Worm (Caenorhabditis elegans) whole organism, L3 larva: Measurements from ENCODE around the gene F01F1.2.
A peak's percentile ranks its signal among the peaks of the same experiment; 100 is the strongest.

Experiments
- R02D3.7 ChIP-seq: fragments of 150-350 bp; optimal IDR thresholded peaks from 2 replicates; lab custom pipeline; 2014; ENCODE audit warnings: missing biosample characterization, missing genetic modification characterization
- ZK546.5 ChIP-seq: sonication (generic microtip); optimal IDR thresholded peaks from 2 replicates; lab custom pipeline; 2017; ENCODE audit warnings: missing biosample characterization, missing genetic modification characterization
- aly-2 ChIP-seq: fragments of 150-350 bp; optimal IDR thresholded peaks from 2 replicates; lab custom pipeline; 2014; ENCODE audit warnings: missing biosample characterization, missing genetic modification characterization
- ama-1 ChIP-seq: fragments of 150-350 bp; optimal IDR thresholded peaks from 2 replicates; lab custom pipeline; 2018
- ceh-28 ChIP-seq: fragments of 150-350 bp; optimal IDR thresholded peaks from 2 replicates; lab custom pipeline; 2014; ENCODE audit warnings: missing biosample characterization, missing genetic modification reagents, missing genetic modification characterization
- ceh-82 ChIP-seq: fragments of 150-350 bp; optimal IDR thresholded peaks from 2 replicates; lab custom pipeline; 2014; ENCODE audit warnings: missing biosample characterization, missing genetic modification characterization
- ceh-9 ChIP-seq: sonication (generic microtip); optimal IDR thresholded peaks from 2 replicates; lab custom pipeline; 2018; ENCODE audit warnings: missing biosample characterization, missing genetic modification characterization
- egl-5 ChIP-seq: fragments of 150-350 bp; optimal IDR thresholded peaks from 2 replicates; lab custom pipeline; 2017; ENCODE audit warnings: missing biosample characterization, missing genetic modification reagents, missing genetic modification characterization, inconsistent platforms
- elt-1 ChIP-seq: fragments of 150-350 bp; optimal IDR thresholded peaks from 2 replicates; lab custom pipeline; 2014; ENCODE audit warnings: missing biosample characterization, missing genetic modification characterization
- elt-2 ChIP-seq: sonication (generic microtip); optimal IDR thresholded peaks from 2 replicates; lab custom pipeline; 2016; ENCODE audit warnings: missing genetic modification reagents, mild to moderate bottlenecking, missing genetic modification characterization, missing compliant biosample characterization
- eor-1 ChIP-seq, 2 experiments: fragments of 150-350 bp; optimal IDR thresholded peaks; 2 replicates each; lab custom pipeline; 2014 to 2018; ENCODE audit warnings: missing biosample characterization in 2 of 2, missing genetic modification characterization in 2 of 2
- fkh-10 ChIP-seq: sonication (generic microtip); optimal IDR thresholded peaks from 2 replicates; lab custom pipeline; 2017; ENCODE audit warnings: missing biosample characterization, missing genetic modification reagents, missing genetic modification characterization
- hmg-11 ChIP-seq: sonication (generic microtip); optimal IDR thresholded peaks from 2 replicates; lab custom pipeline; 2016; ENCODE audit warnings: missing genetic modification characterization, missing compliant biosample characterization
- jun-1 ChIP-seq: fragments of 150-350 bp; optimal IDR thresholded peaks from 2 replicates; lab custom pipeline; 2014; ENCODE audit warnings: missing biosample characterization, missing genetic modification reagents, missing genetic modification characterization
- lin-15B ChIP-seq: fragments of 150-350 bp; optimal IDR thresholded peaks from 2 replicates; lab custom pipeline; 2014; ENCODE audit warnings: missing biosample characterization, missing genetic modification characterization
- lin-39 ChIP-seq: fragments of 150-350 bp; optimal IDR thresholded peaks from 2 replicates; lab custom pipeline; 2018; ENCODE audit warnings: missing biosample characterization, missing genetic modification reagents, missing genetic modification characterization
- mdl-1 ChIP-seq: fragments of 150-350 bp; optimal IDR thresholded peaks from 2 replicates; lab custom pipeline; 2014; ENCODE audit warnings: missing biosample characterization, missing genetic modification characterization
- mml-1 ChIP-seq: fragments of 150-350 bp; sonication (generic microtip); optimal IDR thresholded peaks from 3 replicates; lab custom pipeline; 2014; ENCODE audit warnings: missing biosample characterization, missing genetic modification characterization
- nfya-1 ChIP-seq: sonication (generic microtip); optimal IDR thresholded peaks from 2 replicates; lab custom pipeline; 2017; ENCODE audit warnings: missing genetic modification characterization, mild to moderate bottlenecking, missing compliant biosample characterization, antibody characterized with exemption, moderate library complexity; ENCODE audit not compliant: insufficient read depth
- nhr-11 ChIP-seq: fragments of 150-350 bp; optimal IDR thresholded peaks from 2 replicates; lab custom pipeline; 2014; ENCODE audit warnings: missing biosample characterization, missing genetic modification characterization
- nhr-12 ChIP-seq: fragments of 150-350 bp; optimal IDR thresholded peaks from 2 replicates; lab custom pipeline; 2014; ENCODE audit warnings: missing biosample characterization, missing genetic modification characterization
- nhr-23 ChIP-seq: fragments of 150-350 bp; optimal IDR thresholded peaks from 2 replicates; lab custom pipeline; 2014; ENCODE audit warnings: missing biosample characterization, missing genetic modification reagents, missing genetic modification characterization
- nhr-237 ChIP-seq: fragments of 150-350 bp; optimal IDR thresholded peaks from 2 replicates; lab custom pipeline; 2014; ENCODE audit warnings: missing biosample characterization, missing genetic modification characterization
- nhr-25 ChIP-seq: sonication (generic microtip); optimal IDR thresholded peaks from 2 replicates; lab custom pipeline; 2017; ENCODE audit warnings: missing biosample characterization, missing genetic modification characterization
- nhr-43 ChIP-seq: sonication (generic microtip); optimal IDR thresholded peaks from 2 replicates; lab custom pipeline; 2016; ENCODE audit warnings: mild to moderate bottlenecking, missing genetic modification characterization, missing compliant biosample characterization; ENCODE audit not compliant: poor library complexity, severe bottlenecking
- nhr-67 ChIP-seq: fragments of 150-350 bp; optimal IDR thresholded peaks from 2 replicates; lab custom pipeline; 2014; ENCODE audit warnings: missing biosample characterization, missing genetic modification characterization
- nhr-77 ChIP-seq: fragments of 150-350 bp; optimal IDR thresholded peaks from 2 replicates; lab custom pipeline; 2014; ENCODE audit warnings: missing biosample characterization, missing genetic modification characterization
- pha-4 ChIP-seq: fragments of 150-350 bp; optimal IDR thresholded peaks from 2 replicates; lab custom pipeline; 2014; ENCODE audit warnings: missing biosample characterization, missing genetic modification reagents, missing genetic modification characterization
- pqm-1 ChIP-seq: fragments of 150-350 bp; optimal IDR thresholded peaks from 2 replicates; lab custom pipeline; 2017; ENCODE audit warnings: missing biosample characterization, missing genetic modification characterization, inconsistent platforms
- sea-2 ChIP-seq: fragments of 150-350 bp; sonication (generic microtip); optimal IDR thresholded peaks from 4 replicates; lab custom pipeline; 2014; ENCODE audit warnings: missing biosample characterization, missing genetic modification reagents, missing genetic modification characterization
- skn-1 ChIP-seq: fragments of 150-350 bp; optimal IDR thresholded peaks from 2 replicates; lab custom pipeline; 2014; ENCODE audit warnings: missing biosample characterization, missing genetic modification characterization
- snpc-4 ChIP-seq: fragments of 150-350 bp; optimal IDR thresholded peaks from 2 replicates; lab custom pipeline; 2014; ENCODE audit warnings: missing biosample characterization, missing genetic modification characterization
- unc-39 ChIP-seq: sonication (generic microtip); optimal IDR thresholded peaks from 4 replicates; lab custom pipeline; 2017; ENCODE audit warnings: missing biosample characterization, missing genetic modification characterization
- zag-1 ChIP-seq: fragments of 150-350 bp; optimal IDR thresholded peaks from 2 replicates; lab custom pipeline; 2014; ENCODE audit warnings: missing biosample characterization, missing genetic modification characterization

Gene F01F1.2

DNA sequence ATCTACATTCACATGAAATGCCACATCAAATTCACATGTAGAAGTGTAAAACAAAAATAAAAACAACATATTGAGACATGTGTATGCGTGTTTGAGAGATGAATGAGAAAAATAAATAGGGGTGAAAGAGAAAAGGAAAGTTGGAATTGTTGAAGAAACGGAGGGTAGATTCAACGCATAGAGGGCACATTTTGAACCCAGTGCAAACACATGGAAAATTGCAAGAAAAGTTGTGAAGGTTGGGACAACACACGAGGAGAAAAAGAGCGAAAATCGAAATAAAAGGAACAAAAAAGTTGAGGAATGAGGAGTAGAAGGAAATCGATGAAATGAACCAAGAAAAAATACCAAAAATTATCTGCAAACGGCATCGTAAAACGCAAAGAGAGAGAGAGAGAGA, 38.8 kb upstream of the F01F1.2 start:
- TF ChIP-seq nhr-25 (tag; lab: Kevin White, UChicago) (no peak), unc-39 (tag; lab: Kevin White, UChicago) (no peak), zag-1 (tag; lab: Kevin White, UChicago) (no peak), elt-2 (tag; lab: Kevin White, UChicago) (no peak), mml-1 (tag; lab: Kevin White, UChicago) (peak; percentile 36), mdl-1 (no peak)

DNA sequence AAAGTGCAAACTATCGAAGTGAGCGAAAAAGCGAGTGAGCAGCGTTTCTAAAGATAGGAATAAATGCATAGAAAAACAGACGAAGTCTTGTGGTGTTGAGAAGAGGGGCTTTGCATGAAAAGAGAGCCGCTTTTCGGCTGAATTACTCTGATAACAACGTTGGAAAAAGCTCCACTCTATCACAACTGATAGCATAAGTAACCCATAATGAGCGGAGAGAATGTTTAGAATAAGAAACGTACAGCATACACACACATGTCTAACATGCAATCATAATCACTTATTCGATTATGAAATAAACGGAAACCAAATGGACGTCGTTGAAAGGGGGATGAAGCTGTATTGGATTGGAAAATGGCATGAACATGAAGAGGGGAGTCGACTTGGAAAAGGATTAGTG, 38.1 kb upstream of the F01F1.2 start:
- peak; percentile 75 for TF ChIP-seq elt-2 (tag; lab: Kevin White, UChicago)
- no peak for TF ChIP-seq nhr-77
- peak; percentile 61 for TF ChIP-seq pqm-1 (tag; lab: Kevin White, UChicago)

DNA sequence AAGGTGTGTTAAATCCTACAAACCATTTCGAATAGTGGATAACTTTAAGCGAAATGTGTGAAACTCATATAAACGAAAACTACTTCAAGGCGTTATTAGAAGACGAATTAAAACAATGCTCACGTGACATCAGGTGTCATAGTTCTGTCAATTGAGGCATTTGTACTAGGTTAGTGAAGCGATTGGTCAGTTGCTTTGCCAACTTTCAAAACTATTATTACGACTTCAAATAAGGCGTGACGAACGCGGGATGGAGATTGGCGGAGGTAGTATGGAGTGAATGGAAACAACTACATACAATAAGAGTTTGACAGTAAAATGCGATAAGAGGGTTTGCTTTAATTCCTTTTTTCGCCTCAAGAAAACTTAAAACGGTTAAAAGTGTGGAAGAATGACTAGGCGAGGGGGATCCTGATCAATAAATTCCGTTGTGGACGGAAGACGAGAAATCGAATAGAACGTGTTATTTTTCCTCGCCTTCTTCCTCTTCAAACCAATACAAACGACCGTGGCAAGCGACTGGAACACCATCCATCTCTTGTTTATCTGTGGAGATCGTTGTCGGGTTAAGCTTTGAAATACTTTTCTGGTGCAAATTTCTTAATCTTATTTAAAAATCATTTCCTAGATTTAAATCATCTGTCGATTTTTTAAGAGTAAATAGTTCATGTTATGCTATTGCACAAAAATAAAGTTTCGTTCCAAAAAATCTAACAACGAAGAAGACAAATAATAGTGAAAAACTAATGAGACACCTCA, 37.4 kb upstream of the F01F1.2 start:
- no peak for TF ChIP-seq snpc-4 (tag; lab: Kevin White, UChicago)
- no peak for TF ChIP-seq aly-2 (tag; lab: Kevin White, UChicago)
- TF ChIP-seq ama-1 (lab: Kevin White, UChicago) = peak; percentile 50
- TF ChIP-seq elt-1 (tag; lab: Kevin White, UChicago) = peak; percentile 62
- TF ChIP-seq, all 47 proteins: peak for 2

DNA sequence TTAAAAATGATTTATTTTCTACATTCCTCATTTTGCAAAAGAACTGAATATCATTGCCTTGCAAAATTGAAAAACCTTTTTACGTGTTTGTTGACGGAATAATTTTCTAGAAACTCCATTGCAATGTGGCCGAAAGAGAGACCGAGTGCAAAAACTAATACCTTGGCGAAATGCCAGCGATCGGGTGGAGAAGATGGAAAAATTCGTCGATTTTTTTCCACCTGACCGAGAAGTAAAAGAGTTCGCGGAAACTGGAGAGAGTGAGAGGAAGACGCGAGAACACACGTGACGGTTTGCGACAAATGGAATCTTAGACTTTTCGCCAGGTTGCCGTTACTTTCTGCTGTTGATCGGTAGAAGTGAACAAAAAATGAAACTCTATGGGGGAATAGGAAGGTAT, 36.7 kb upstream of the F01F1.2 start:
- TF ChIP-seq ceh-9 (tag; lab: Kevin White, UChicago) = no peak
- TF ChIP-seq egl-5 (tag; lab: Kevin White, UChicago) = peak; percentile 20
- TF ChIP-seq ZK546.5 (tag; lab: Kevin White, UChicago) = no peak
- no peak for TF ChIP-seq nhr-43
- TF ChIP-seq nfya-1 = peak; percentile 17
- TF ChIP-seq nhr-25 (tag; lab: Kevin White, UChicago) = peak; percentile 74
- peak; percentile 53 for TF ChIP-seq pha-4
- peak; percentile 56 for TF ChIP-seq nhr-23 (tag; lab: Kevin White, UChicago)
- no peak for TF ChIP-seq lin-15B (tag; lab: Kevin White, UChicago)
- TF ChIP-seq mdl-1 = peak; percentile 8
- no peak for TF ChIP-seq nhr-67 (tag; lab: Kevin White, UChicago)
- TF ChIP-seq hmg-11 (tag; lab: Kevin White, UChicago) = peak; percentile 3
- no peak for TF ChIP-seq ceh-82 (tag; lab: Kevin White, UChicago)
- no peak for TF ChIP-seq nhr-77
- peak; percentile 23 for TF ChIP-seq jun-1 (tag; lab: Kevin White, UChicago)

DNA sequence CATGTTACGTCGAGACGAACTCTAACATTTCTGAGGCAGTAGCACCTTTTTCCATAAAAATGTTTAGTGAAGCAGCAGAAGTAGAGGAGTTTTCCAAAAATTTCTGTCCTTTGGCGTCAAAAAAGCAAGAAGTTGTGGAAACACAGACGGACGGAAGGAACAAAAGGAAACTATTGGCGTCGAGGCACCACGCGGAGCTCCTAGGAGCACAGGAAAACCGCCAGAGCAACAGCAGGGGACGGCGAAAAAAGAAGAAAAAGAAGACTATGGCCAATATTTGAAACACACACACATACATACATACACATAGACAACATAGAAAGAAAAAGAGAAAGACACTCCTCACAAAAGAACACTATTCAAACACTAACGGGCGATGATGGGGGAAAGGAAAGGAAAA, 35.4 kb upstream of the F01F1.2 start:
- peak; percentile 23 for TF ChIP-seq nfya-1
- peak; percentile 60 for TF ChIP-seq pha-4
- TF ChIP-seq egl-5 (tag; lab: Kevin White, UChicago) = no peak
- no peak for TF ChIP-seq nhr-12 (tag; lab: Kevin White, UChicago)
- TF ChIP-seq nhr-11 (tag; lab: Kevin White, UChicago) = no peak
- no peak for TF ChIP-seq pqm-1 (tag; lab: Kevin White, UChicago)
- no peak for TF ChIP-seq R02D3.7 (tag; lab: Kevin White, UChicago)
- peak; percentile 7 for TF ChIP-seq hmg-11 (tag; lab: Kevin White, UChicago)
- TF ChIP-seq lin-15B (tag; lab: Kevin White, UChicago) = no peak
- no peak for TF ChIP-seq fkh-10
- no peak for TF ChIP-seq nhr-67 (tag; lab: Kevin White, UChicago)
- TF ChIP-seq ZK546.5 (tag; lab: Kevin White, UChicago) = no peak

DNA sequence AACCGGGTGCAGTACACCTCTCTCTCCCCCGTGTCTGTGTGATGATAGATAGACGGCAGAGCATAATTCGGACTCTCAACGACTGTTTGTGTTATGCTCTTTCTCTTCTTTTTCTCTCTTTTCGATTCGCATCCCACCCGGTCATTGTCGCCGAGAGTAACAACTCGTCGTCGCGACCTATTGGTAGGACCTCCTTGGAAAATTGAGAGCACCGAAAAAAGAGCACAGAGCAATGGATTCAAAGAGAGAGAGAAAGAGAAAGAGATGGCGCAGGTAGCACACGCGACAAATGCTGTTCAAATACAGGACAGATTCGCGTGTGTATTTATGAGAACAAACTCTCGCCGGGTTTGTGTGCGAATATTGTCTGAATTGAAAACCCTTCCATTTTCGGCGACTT, 34.7 kb upstream of the F01F1.2 start:
- no peak for TF ChIP-seq lin-15B (tag; lab: Kevin White, UChicago)
- TF ChIP-seq pqm-1 (tag; lab: Kevin White, UChicago) = no peak
- TF ChIP-seq lin-39 = peak; percentile 21
- TF ChIP-seq sea-2 (GFP tag; lab: Kevin White, UChicago) = no peak
- TF ChIP-seq ceh-9 (tag; lab: Kevin White, UChicago) = no peak
- TF ChIP-seq nhr-237 = no peak
- no peak for TF ChIP-seq unc-39 (tag; lab: Kevin White, UChicago)
- TF ChIP-seq nhr-25 (tag; lab: Kevin White, UChicago) = no peak
- no peak for TF ChIP-seq aly-2 (tag; lab: Kevin White, UChicago)
- no peak for TF ChIP-seq skn-1 (tag; lab: Kevin White, UChicago)
- TF ChIP-seq ZK546.5 (tag; lab: Kevin White, UChicago) = no peak
- TF ChIP-seq ceh-28 (tag; lab: Kevin White, UChicago) = no peak
- no peak for TF ChIP-seq eor-1 (tag; optimal IDR thresholded peaks at IDR 0.05; lab: Kevin White, UChicago)
- TF ChIP-seq pha-4 = peak; percentile 71
